Fruit fly (Drosophila melanogaster) whole organism, pupa: Measurements from ENCODE around the gene CG15202.

Experiments used
- CG10348 ChIP-seq: fragments of 200-800 bp; sonication (Bioruptor generic); IDR thresholded peaks from 2 replicates; pipeline ENCODE4 v1.3.6; 2022; ENCODE audit warnings: missing biosample characterization, missing genetic modification characterization
- CG12605 ChIP-seq: fragments of 200-800 bp; sonication (Bioruptor generic); IDR thresholded peaks from 2 replicates; pipeline ENCODE4 v1.3.6; 2022; ENCODE audit warnings: missing biosample characterization, missing genetic modification characterization
- CG13204 ChIP-seq: fragments of 200-800 bp; sonication (Bioruptor generic); optimal IDR thresholded peaks from 2 replicates; lab custom pipeline; 2018; ENCODE audit warnings: missing biosample characterization, mild to moderate bottlenecking, missing genetic modification characterization, moderate library complexity
- CG14655 ChIP-seq: fragments of 200-800 bp; sonication (Bioruptor generic); optimal IDR thresholded peaks from 3 replicates; lab custom pipeline; 2017; ENCODE audit warnings: mild to moderate bottlenecking, missing biosample characterization, missing genetic modification reagents, missing genetic modification characterization
- CG15710 ChIP-seq: fragments of 200-800 bp; sonication (Bioruptor generic); optimal IDR thresholded peaks from 2 replicates; lab custom pipeline; 2018; ENCODE audit warnings: missing biosample characterization, mild to moderate bottlenecking, missing genetic modification characterization, moderate library complexity
- CG17806 ChIP-seq: fragments of 200-800 bp; sonication (Bioruptor generic); optimal IDR thresholded peaks from 2 replicates; lab custom pipeline; 2018; ENCODE audit warnings: missing biosample characterization, mild to moderate bottlenecking, missing genetic modification characterization, moderate library complexity
- CG32121 ChIP-seq: fragments of 200-800 bp; sonication (Bioruptor generic); IDR thresholded peaks from 2 replicates; pipeline ENCODE4 v1.3.6; 2022; ENCODE audit warnings: missing biosample characterization, missing genetic modification characterization
- CG34367 ChIP-seq: fragments of 200-800 bp; sonication (Bioruptor generic); optimal IDR thresholded peaks from 2 replicates; lab custom pipeline; 2018; ENCODE audit warnings: missing biosample characterization, mild to moderate bottlenecking, missing genetic modification characterization
- CG4496 ChIP-seq: fragments of 200-800 bp; sonication (Bioruptor generic); IDR thresholded peaks from 3 replicates; pipeline ENCODE4 v1.3.6; 2022; ENCODE audit warnings: missing biosample characterization, missing genetic modification characterization
- CG8159 ChIP-seq: fragments of 200-800 bp; sonication (Bioruptor generic); optimal IDR thresholded peaks from 3 replicates; lab custom pipeline; 2018; ENCODE audit warnings: missing biosample characterization, mild to moderate bottlenecking, missing genetic modification characterization, moderate library complexity
- CG8301 ChIP-seq: fragments of 200-800 bp; sonication (Bioruptor generic); optimal IDR thresholded peaks from 2 replicates; lab custom pipeline; 2018; ENCODE audit warnings: missing biosample characterization, mild to moderate bottlenecking, missing genetic modification characterization
- CG9948 ChIP-seq: fragments of 200-800 bp; sonication (Bioruptor generic); optimal IDR thresholded peaks from 2 replicates; lab custom pipeline; 2018; ENCODE audit warnings: missing biosample characterization, mild to moderate bottlenecking, missing genetic modification characterization, moderate library complexity
- D1 ChIP-seq: fragments of 200-800 bp; sonication (Bioruptor generic); optimal IDR thresholded peaks from 2 replicates; lab custom pipeline; 2018; ENCODE audit warnings: missing biosample characterization, mild to moderate bottlenecking, missing genetic modification characterization, moderate library complexity
- EcR ChIP-seq: fragments of 200-800 bp; sonication (Bioruptor generic); optimal IDR thresholded peaks from 3 replicates; lab custom pipeline; 2019; ENCODE audit warnings: missing biosample characterization, missing genetic modification characterization, mild to moderate bottlenecking, moderate library complexity, missing genetic modification reagents
- Ets98B ChIP-seq: fragments of 200-800 bp; sonication (Bioruptor generic); IDR thresholded peaks from 2 replicates; pipeline ENCODE4 v1.3.6; 2022; ENCODE audit warnings: missing biosample characterization, missing genetic modification characterization
- Pif1A ChIP-seq: fragments of 200-800 bp; sonication (Bioruptor generic); optimal IDR thresholded peaks from 3 replicates; lab custom pipeline; 2016; ENCODE audit warnings: missing biosample characterization, missing genetic modification characterization
- Pif1B ChIP-seq: fragments of 200-800 bp; sonication (Bioruptor generic); optimal IDR thresholded peaks from 3 replicates; lab custom pipeline; 2016; ENCODE audit warnings: missing biosample characterization, missing genetic modification characterization
- Snoo ChIP-seq: fragments of 200-800 bp; sonication (Bioruptor generic); optimal IDR thresholded peaks from 3 replicates; lab custom pipeline; 2017; ENCODE audit warnings: missing biosample characterization, mild to moderate bottlenecking, missing genetic modification characterization, inconsistent platforms
- fd96Ca ChIP-seq: fragments of 200-800 bp; sonication (Bioruptor generic); IDR thresholded peaks from 3 replicates; pipeline ENCODE4 v1.3.6; 2022; ENCODE audit warnings: missing biosample characterization, missing genetic modification characterization
- gl ChIP-seq: fragments of 200-800 bp; sonication (Bioruptor generic); optimal IDR thresholded peaks from 2 replicates; lab custom pipeline; 2018; ENCODE audit warnings: missing biosample characterization, mild to moderate bottlenecking, missing genetic modification characterization
- rn ChIP-seq: fragments of 200-800 bp; sonication (Bioruptor generic); IDR thresholded peaks from 2 replicates; pipeline ENCODE4 v1.3.6; 2022; ENCODE audit warnings: missing biosample characterization, missing genetic modification characterization

CG15202 gene

DNA sequence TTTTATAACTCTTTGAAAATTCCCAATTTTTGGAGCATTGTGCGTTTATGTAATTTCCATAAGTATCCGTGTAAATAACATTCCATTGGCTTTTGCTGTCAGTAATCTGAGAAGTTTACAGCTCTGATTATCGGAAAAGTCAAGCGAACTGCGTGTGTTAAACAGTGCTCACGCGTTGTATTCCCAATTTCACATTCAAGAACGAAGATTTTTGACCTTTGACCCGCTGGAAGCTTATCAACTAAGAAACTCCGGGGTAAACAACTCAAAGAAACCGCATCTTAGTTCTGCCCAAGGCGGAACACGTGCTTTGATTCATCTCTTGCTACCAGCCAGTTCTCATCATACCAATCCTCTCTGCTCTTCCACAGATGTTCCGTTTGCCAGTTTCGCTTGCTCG lies 32.7 kb upstream of the CG15202 start:
- TF ChIP-seq gl (tag; lab: Kevin White, UChicago) = no peak
- TF ChIP-seq CG4496 (GFP tag; lab: Robert Waterston, UW) = no peak
- TF ChIP-seq CG34367 = no peak
- no peak for TF ChIP-seq CG15710 (tag; lab: Kevin White, UChicago)
- TF ChIP-seq CG12605 (GFP tag; lab: Robert Waterston, UW) = no peak
- no peak for TF ChIP-seq CG14655 (GFP tag; lab: Kevin White, UChicago)
- TF ChIP-seq CG8159 (tag; lab: Kevin White, UChicago) = no peak
- no peak for TF ChIP-seq Snoo
- TF ChIP-seq CG10348 = no peak
- no peak for TF ChIP-seq CG13204 (GFP tag; lab: Kevin White, UChicago)
- TF ChIP-seq EcR (GFP tag; lab: Kevin White, UChicago) = no peak
- TF ChIP-seq CG17806 (tag; lab: Kevin White, UChicago) = no peak
- no peak for TF ChIP-seq CG9948 (tag; lab: Kevin White, UChicago)
- no peak for TF ChIP-seq Pif1B (GFP tag; lab: Kevin White, UChicago)
- TF ChIP-seq rn = no peak
- no peak for TF ChIP-seq fd96Ca
- no peak for TF ChIP-seq Pif1A (GFP tag; lab: Kevin White, UChicago)
- no peak for TF ChIP-seq D1 (tag; lab: Kevin White, UChicago)
- no peak for TF ChIP-seq CG32121
- TF ChIP-seq Ets98B (GFP tag; lab: Robert Waterston, UW) = no peak
- TF ChIP-seq, all 21 proteins: peak for 0

- TF ChIP-seq fd96Ca (no peak), Pif1A (GFP tag; lab: Kevin White, UChicago) (no peak), rn (no peak), Pif1B (GFP tag; lab: Kevin White, UChicago) (no peak), CG9948 (tag; lab: Kevin White, UChicago) (peak; percentile 8), CG15710 (tag; lab: Kevin White, UChicago) (peak; percentile 50), CG14655 (GFP tag; lab: Kevin White, UChicago) (no peak), EcR (GFP tag; lab: Kevin White, UChicago) (no peak), Ets98B (GFP tag; lab: Robert Waterston, UW) (no peak), CG17806 (tag; lab: Kevin White, UChicago) (no peak), CG13204 (GFP tag; lab: Kevin White, UChicago) (no peak), CG4496 (GFP tag; lab: Robert Waterston, UW) (0 out of 3 replicates have a peak, but pooled peaks have one; percentile 20), gl (tag; lab: Kevin White, UChicago) (peak; percentile 72), CG34367 (peak; percentile 66), CG32121 (no peak)
These were observed 18.8 kb upstream of the CG15202 start for dm6 chrX:11123561-11123960.

DNA sequence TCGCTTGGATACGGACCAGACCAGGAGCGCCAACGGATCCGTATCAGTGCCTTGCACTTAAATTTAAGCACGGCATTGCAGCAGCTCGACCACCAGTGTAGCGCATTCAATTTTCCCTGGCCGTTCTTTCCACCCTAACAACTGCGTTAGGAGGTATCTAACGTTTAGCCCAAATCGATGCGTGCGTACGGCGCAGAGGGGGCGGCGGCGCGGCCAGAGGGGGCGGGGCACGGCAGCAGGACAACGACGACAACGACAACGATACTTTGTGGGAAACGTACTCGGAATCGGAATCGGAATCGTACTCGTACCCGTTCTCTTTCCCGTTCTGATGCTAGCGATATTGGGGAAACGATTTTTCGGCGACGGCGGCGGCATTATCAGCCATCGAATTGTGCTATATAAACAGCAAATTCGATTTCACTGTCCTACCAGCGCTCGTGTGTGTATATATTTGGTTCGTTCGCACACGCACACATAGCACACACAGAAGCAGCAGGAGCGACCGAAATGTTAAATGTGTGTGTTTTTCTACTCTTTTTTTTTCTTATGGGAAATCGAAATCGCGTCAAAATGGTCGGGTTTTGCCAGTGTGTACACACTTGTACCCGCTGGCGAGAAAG lies 18.1 kb upstream of the CG15202 start, which contains the start of gene CG11122:
TSS of gene CG11122 (minus strand) at position 601 of the 623 bp plus-strand sequence.
- no peak for TF ChIP-seq Pif1B (GFP tag; lab: Kevin White, UChicago)
- no peak for TF ChIP-seq fd96Ca
- peak; percentile 36; the same call in 1 of the 3 replicates for TF ChIP-seq CG4496 (GFP tag; lab: Robert Waterston, UW)
- TF ChIP-seq rn = no peak
- TF ChIP-seq CG9948 (tag; lab: Kevin White, UChicago) = no peak
- TF ChIP-seq CG32121 = no peak
- TF ChIP-seq CG17806 (tag; lab: Kevin White, UChicago) = no peak
- TF ChIP-seq CG13204 (GFP tag; lab: Kevin White, UChicago) = no peak
- TF ChIP-seq Pif1A (GFP tag; lab: Kevin White, UChicago) = no peak

DNA sequence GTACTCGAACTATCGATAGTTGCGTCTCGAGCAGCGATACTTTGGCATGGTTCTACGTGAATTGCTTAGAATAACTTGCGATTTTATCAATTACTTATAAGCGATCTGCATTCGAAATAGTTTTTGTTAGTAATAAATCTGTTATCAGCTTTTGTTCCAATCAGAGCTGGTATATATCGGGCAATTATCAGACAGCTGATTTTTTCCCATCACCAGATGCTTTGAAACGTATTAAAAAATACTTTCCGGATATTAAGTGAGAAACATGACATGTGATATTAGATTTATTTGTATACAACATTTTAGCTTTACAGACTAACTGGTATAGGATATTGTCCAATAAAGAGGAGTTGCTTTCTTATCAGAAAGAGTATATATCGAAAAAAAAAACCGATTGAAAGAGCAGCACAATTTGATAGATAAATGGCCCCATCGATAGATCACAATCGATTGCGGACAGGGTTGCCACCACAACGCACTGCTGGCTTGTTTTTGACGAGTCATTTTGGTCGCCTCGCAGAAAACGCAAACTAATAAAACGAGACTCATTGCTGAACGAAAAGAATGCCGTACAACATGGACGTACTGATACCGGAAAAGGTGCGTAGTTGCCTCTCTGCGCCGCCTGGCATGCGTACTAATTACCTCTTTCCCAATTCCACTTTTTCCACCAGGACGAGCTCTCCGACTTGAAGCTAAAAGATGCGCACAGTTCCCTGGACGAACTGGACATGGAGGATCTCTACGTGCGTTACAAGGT lies 17.4 kb upstream of the CG15202 start, which contains the start of gene Rpt3:
TSS of gene Rpt3 (plus strand) at position 353 of the 760 bp plus-strand sequence.
- no peak for TF ChIP-seq rn
- no peak for TF ChIP-seq EcR (GFP tag; lab: Kevin White, UChicago)
- TF ChIP-seq CG10348 = no peak
- no peak for TF ChIP-seq gl (tag; lab: Kevin White, UChicago)
- no peak for TF ChIP-seq CG32121
- no peak for TF ChIP-seq CG9948 (tag; lab: Kevin White, UChicago)
- no peak for TF ChIP-seq CG34367
- no peak for TF ChIP-seq CG15710 (tag; lab: Kevin White, UChicago)
- no peak for TF ChIP-seq Snoo
- TF ChIP-seq Pif1B (GFP tag; lab: Kevin White, UChicago) = no peak
- no peak for TF ChIP-seq CG17806 (tag; lab: Kevin White, UChicago)
- TF ChIP-seq CG14655 (GFP tag; lab: Kevin White, UChicago) = no peak
- no peak for TF ChIP-seq Ets98B (GFP tag; lab: Robert Waterston, UW)
- no peak for TF ChIP-seq CG13204 (GFP tag; lab: Kevin White, UChicago)
- no peak for TF ChIP-seq CG8159 (tag; lab: Kevin White, UChicago)
- no peak for TF ChIP-seq CG8301 (tag; lab: Kevin White, UChicago)
- no peak for TF ChIP-seq fd96Ca

- TF ChIP-seq Snoo = no peak
- no peak for TF ChIP-seq rn
- TF ChIP-seq D1 (tag; lab: Kevin White, UChicago) = no peak
- no peak for TF ChIP-seq CG8301 (tag; lab: Kevin White, UChicago)
- TF ChIP-seq CG17806 (tag; lab: Kevin White, UChicago) = no peak
- TF ChIP-seq CG10348 = no peak
- no peak for TF ChIP-seq CG34367
- 0 out of 2 replicates have a peak, but pooled peaks have one; percentile 13 for TF ChIP-seq CG12605 (GFP tag; lab: Robert Waterston, UW)
- TF ChIP-seq Ets98B (GFP tag; lab: Robert Waterston, UW) = no peak
These were observed 13.5 kb upstream of the CG15202 start, which contains the start of gene SrpRalpha for dm6 chrX:11128828-11129227. Gene SrpRalpha (minus strand): TSS chrX:11129087.
